Fruit fly (Drosophila melanogaster): ENCODE measurements around the gene CG9839.

The CG9839 gene

DNA sequence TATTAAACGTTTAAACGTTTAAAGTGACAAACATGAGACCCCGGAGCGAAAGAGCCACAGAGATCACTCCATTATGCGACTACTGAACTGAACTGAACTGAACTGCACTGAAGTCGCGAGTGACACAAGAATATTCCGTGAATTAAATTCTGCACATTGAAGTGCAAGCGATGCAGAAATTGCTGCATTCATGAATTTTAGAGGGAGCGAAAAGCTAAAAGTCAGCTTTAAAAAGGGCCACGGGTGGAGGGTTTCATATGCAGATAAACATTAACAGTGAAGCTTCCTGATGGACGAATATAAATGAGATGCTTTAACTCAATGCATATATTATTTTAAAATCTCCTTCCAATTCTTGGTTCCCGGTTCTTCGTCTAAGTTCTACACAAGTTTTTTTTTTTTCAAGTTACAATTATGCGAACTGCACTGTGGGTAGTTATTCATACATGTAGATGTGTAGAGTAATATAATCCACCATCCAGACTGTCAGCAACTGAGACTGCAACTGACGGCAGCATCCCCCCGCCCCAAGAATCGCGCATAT is 41.6 kb upstream of the CG9839 start:
- TF ChIP-seq dl (GFP tag; optimal IDR thresholded peaks at IDR 0.05; ENCODE audit: insufficient read depth in 1 of 2, partially characterized antibody in 2 of 2): no peak
- TF ChIP-seq Jra (GFP tag; optimal IDR thresholded peaks at IDR 0.05): no peak
- peak; percentile 39 for TF ChIP-seq fru (GFP tag; optimal IDR thresholded peaks at IDR 0.05)
- peak; percentile 44 for TF ChIP-seq OdsH (GFP tag; optimal IDR thresholded peaks at IDR 0.05)
- peak; percentile 37 for TF ChIP-seq h (GFP tag; optimal IDR thresholded peaks at IDR 0.05)
- TF ChIP-seq tai (GFP tag; optimal IDR thresholded peaks at IDR 0.05): peak; percentile 51
- TF ChIP-seq br (GFP tag; optimal IDR thresholded peaks at IDR 0.05): peak; percentile 9
- peak; percentile 37 for TF ChIP-seq rgr (GFP tag; optimal IDR thresholded peaks at IDR 0.05)
- no peak for TF ChIP-seq pan (optimal IDR thresholded peaks at IDR 0.05)
- TF ChIP-seq Hnf4 (GFP tag; optimal IDR thresholded peaks at IDR 0.05): peak; percentile 15
- TF ChIP-seq CrebA (GFP tag; optimal IDR thresholded peaks at IDR 0.05; ENCODE audit: borderline replicate concordance): no peak
- peak in 1 of 2 experiments; percentile 60 for TF ChIP-seq foxo (GFP tag; optimal IDR thresholded peaks at IDR 0.05)
- TF ChIP-seq ey (GFP tag; optimal IDR thresholded peaks at IDR 0.05): peak; percentile 54
- no peak for TF ChIP-seq CG9705 (GFP tag; optimal IDR thresholded peaks at IDR 0.05)
- TF ChIP-seq GATAd (GFP tag; optimal IDR thresholded peaks at IDR 0.05): no peak
- no peak for TF ChIP-seq Dfd (GFP tag; optimal IDR thresholded peaks at IDR 0.05)
- no peak for TF ChIP-seq lola (GFP tag; optimal IDR thresholded peaks at IDR 0.05)
- peak; percentile 11 for TF ChIP-seq woc (GFP tag; optimal IDR thresholded peaks at IDR 0.05)

DNA sequence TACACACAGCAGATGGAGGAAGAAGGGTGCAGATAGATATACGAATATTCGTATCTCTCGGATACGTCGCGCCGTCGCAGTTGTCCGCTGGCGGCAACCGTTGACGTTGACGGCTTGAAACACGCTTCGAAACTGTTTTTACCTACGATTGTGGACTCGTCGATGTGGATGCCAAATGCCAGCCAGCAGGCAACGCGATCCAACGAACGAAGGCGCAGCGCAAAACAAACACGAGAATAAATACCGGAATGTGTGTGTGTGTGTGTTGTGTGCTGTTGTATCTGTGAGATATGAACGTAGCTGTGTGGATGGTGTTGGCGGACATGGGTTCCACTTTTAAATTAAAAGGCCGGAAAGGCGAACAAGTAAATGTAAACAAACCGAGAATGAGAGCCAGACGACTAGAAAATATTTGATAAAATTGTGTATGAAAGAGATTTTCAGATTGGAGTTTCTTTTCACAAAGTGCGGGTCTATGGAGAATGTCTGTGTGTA is 40.6 kb upstream of the CG9839 start:
- TF ChIP-seq dmrt93B (GFP tag; optimal IDR thresholded peaks at IDR 0.05) (no peak), Hr83 (GFP tag; optimal IDR thresholded peaks at IDR 0.05; ENCODE audit: poor library complexity, severe bottlenecking) (peak; percentile 90), Dfd (GFP tag; optimal IDR thresholded peaks at IDR 0.05) (no peak), N (GFP tag; optimal IDR thresholded peaks at IDR 0.05) (no peak), Hnf4 (GFP tag; optimal IDR thresholded peaks at IDR 0.05) (peak; percentile 35), Jra (GFP tag; optimal IDR thresholded peaks at IDR 0.05) (peak; percentile 24), sv (GFP tag; optimal IDR thresholded peaks at IDR 0.05) (peak; percentile 35), psq (GFP tag; optimal IDR thresholded peaks at IDR 0.05) (peak; percentile 94), h (GFP tag; optimal IDR thresholded peaks at IDR 0.05) (peak; percentile 62), Vsx2 (GFP tag; optimal IDR thresholded peaks at IDR 0.05; ENCODE audit: partially characterized antibody) (peak; percentile 50), tai (GFP tag; optimal IDR thresholded peaks at IDR 0.05) (peak; percentile 20), foxo (GFP tag; optimal IDR thresholded peaks at IDR 0.05) (peak in 1 of 2 experiments; percentile 40), rgr (GFP tag; optimal IDR thresholded peaks at IDR 0.05) (peak; percentile 53), jim (GFP tag; optimal IDR thresholded peaks at IDR 0.05) (peak; percentile 11), OdsH (GFP tag; optimal IDR thresholded peaks at IDR 0.05) (peak; percentile 41), CrebA (GFP tag; optimal IDR thresholded peaks at IDR 0.05; ENCODE audit: borderline replicate concordance) (peak; percentile 81), Rel (GFP tag; optimal IDR thresholded peaks at IDR 0.05) (peak; percentile 28), Rel (tag; optimal IDR thresholded peaks at IDR 0.05) (peak; percentile 21), br (GFP tag; optimal IDR thresholded peaks at IDR 0.05) (peak; percentile 52), Mio (GFP tag; optimal IDR thresholded peaks at IDR 0.05) (no peak), Dif (GFP tag; optimal IDR thresholded peaks at IDR 0.05; ENCODE audit: partially characterized antibody) (peak; percentile 53), Sp1 (GFP tag; optimal IDR thresholded peaks at IDR 0.05) (peak; percentile 42), sage (GFP tag; optimal IDR thresholded peaks at IDR 0.05) (peak; percentile 55), CG32264 (GFP tag; optimal IDR thresholded peaks at IDR 0.05) (peak; percentile 27), fru (GFP tag; optimal IDR thresholded peaks at IDR 0.05) (peak; percentile 20), brk (GFP tag; optimal IDR thresholded peaks at IDR 0.05) (no peak), lola (GFP tag; optimal IDR thresholded peaks at IDR 0.05) (no peak)

DNA sequence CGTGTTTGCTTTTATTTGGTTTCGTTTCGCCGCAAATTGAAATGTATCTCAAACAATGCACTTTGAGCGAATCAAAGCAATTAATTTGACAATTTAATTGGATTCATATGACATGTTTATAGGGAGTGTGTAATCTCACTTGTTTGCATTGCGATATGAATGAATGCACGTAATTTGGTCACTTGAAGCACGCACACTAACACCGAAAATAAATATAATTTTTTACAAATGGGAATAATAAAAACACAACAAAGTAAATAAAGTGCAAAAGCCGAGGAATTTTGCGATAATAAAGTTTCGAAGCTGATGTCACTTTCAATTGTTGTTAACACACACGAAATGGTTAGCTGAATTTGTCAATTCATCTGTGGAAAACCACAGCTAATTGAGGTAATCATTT is 39.4 kb upstream of the CG9839 start:
- TF ChIP-seq CG9705 (GFP tag; optimal IDR thresholded peaks at IDR 0.05) (no peak), Hnf4 (GFP tag; optimal IDR thresholded peaks at IDR 0.05) (peak; percentile 13), dsf (GFP tag; optimal IDR thresholded peaks at IDR 0.05; ENCODE audit: borderline replicate concordance) (no peak), CG32264 (GFP tag; optimal IDR thresholded peaks at IDR 0.05) (peak; percentile 8), tai (GFP tag; optimal IDR thresholded peaks at IDR 0.05) (peak; percentile 27), sage (GFP tag; optimal IDR thresholded peaks at IDR 0.05) (peak; percentile 40), Hr78 (GFP tag; optimal IDR thresholded peaks at IDR 0.05) (no peak), HLH106 (tag; optimal IDR thresholded peaks at IDR 0.05) (no peak)

Measured in whole organism, wandering third instar larva.